Fruit fly (Drosophila melanogaster): ENCODE measurements around the gene CG15628.

Gene CG15628

DNA sequence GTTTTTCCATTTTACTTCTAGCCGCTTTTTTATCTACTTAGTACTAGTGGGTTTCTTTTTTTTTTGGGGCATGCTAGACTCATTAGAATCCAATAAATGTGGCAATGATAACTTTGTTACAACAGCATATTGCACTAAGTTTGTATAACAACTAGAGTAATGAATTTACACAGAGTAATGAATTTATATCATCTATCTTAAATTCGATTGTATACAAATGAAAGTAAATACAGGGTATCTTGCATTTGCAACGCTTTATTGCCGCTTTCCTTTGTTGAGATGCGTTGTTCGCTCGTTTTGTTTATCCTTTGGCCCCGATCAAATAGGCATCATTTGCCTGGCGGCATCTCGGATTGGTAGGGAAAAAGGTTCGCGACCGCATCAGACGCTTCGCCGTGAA, 33.2 kb downstream of the CG15628 start (continued):
- TF ChIP-seq CG12659 (GFP tag; optimal IDR thresholded peaks at IDR 0.05): no peak
- no peak for TF ChIP-seq CG4360 (GFP tag; IDR thresholded peaks at IDR 0.05)
- no peak for TF ChIP-seq Opbp (GFP tag; IDR thresholded peaks at IDR 0.05; ENCODE audit: partially characterized antibody)
- TF ChIP-seq CG31441 (GFP tag; IDR thresholded peaks at IDR 0.05): no peak
- no peak for TF ChIP-seq cwo (GFP tag; optimal IDR thresholded peaks at IDR 0.05)
- no peak for TF ChIP-seq Side (GFP tag; optimal IDR thresholded peaks at IDR 0.05)
- no peak for TF ChIP-seq trh (GFP tag; optimal IDR thresholded peaks at IDR 0.05)
- peak; percentile 13 for TF ChIP-seq phol (tag; optimal IDR thresholded peaks at IDR 0.05)
- TF ChIP-seq CG7357 (GFP tag; IDR thresholded peaks at IDR 0.05): no peak
- peak; percentile 41 for TF ChIP-seq sens (GFP tag)
- TF ChIP-seq H2.0 (GFP tag; IDR thresholded peaks at IDR 0.05): no peak
- peak; percentile 4 for TF ChIP-seq Fer1 (GFP tag; optimal IDR thresholded peaks at IDR 0.05)
- TF ChIP-seq CG11456 (GFP tag; IDR thresholded peaks at IDR 0.05): no peak
- no peak for TF ChIP-seq Awh (GFP tag; IDR thresholded peaks at IDR 0.05)
- TF ChIP-seq Dip3 (GFP tag; optimal IDR thresholded peaks at IDR 0.05): no peak
- TF ChIP-seq CG16863 (GFP tag; optimal IDR thresholded peaks at IDR 0.05): peak; percentile 5
- TF ChIP-seq CG8388 (GFP tag; optimal IDR thresholded peaks at IDR 0.05): no peak
- no peak for TF ChIP-seq CG6654 (GFP tag; optimal IDR thresholded peaks at IDR 0.05)
- peak; percentile 77 for TF ChIP-seq D19B (GFP tag; optimal IDR thresholded peaks at IDR 0.05)
- TF ChIP-seq Dbx (GFP tag; IDR thresholded peaks at IDR 0.05): no peak
- peak; percentile 1 for TF ChIP-seq dmrt11E (tag; optimal IDR thresholded peaks at IDR 0.05)
- TF ChIP-seq Sry-δ (GFP tag; optimal IDR thresholded peaks at IDR 0.05): no peak
- TF ChIP-seq CG13775 (GFP tag; optimal IDR thresholded peaks at IDR 0.05): no peak
- TF ChIP-seq btn (GFP tag; optimal IDR thresholded peaks at IDR 0.05): no peak
- no peak for TF ChIP-seq CG15479 (GFP tag; optimal IDR thresholded peaks at IDR 0.05)
- TF ChIP-seq Eip74EF (GFP tag; optimal IDR thresholded peaks at IDR 0.05): no peak
- no peak for TF ChIP-seq danr (GFP tag; IDR thresholded peaks at IDR 0.05)
- no peak for TF ChIP-seq CG8359 (GFP tag; optimal IDR thresholded peaks at IDR 0.05; ENCODE audit: borderline replicate concordance)
- peak; percentile 25 for TF ChIP-seq CG15269 (tag; optimal IDR thresholded peaks at IDR 0.05)
- TF ChIP-seq ind (GFP tag; optimal IDR thresholded peaks at IDR 0.05): no peak
- TF ChIP-seq CG9215 (GFP tag; IDR thresholded peaks at IDR 0.05): no peak
- no peak for TF ChIP-seq dmrt99B (tag; optimal IDR thresholded peaks at IDR 0.05)
- no peak for TF ChIP-seq Mes4 (GFP tag; optimal IDR thresholded peaks at IDR 0.05)
- no peak for TF ChIP-seq CG17186 (GFP tag; optimal IDR thresholded peaks at IDR 0.05)
- TF ChIP-seq CG6813 (GFP tag; optimal IDR thresholded peaks at IDR 0.05): no peak
- TF ChIP-seq tll (GFP tag; optimal IDR thresholded peaks at IDR 0.05): no peak
- no peak for TF ChIP-seq insv (GFP tag; optimal IDR thresholded peaks at IDR 0.05)
- no peak for TF ChIP-seq maf-S (GFP tag; optimal IDR thresholded peaks at IDR 0.05)
- no peak for TF ChIP-seq sug (tag; optimal IDR thresholded peaks at IDR 0.05)
- TF ChIP-seq HLH54F (GFP tag; optimal IDR thresholded peaks at IDR 0.05): no peak
- TF ChIP-seq CG10321 (GFP tag; IDR thresholded peaks at IDR 0.05): no peak
- TF ChIP-seq CG11085 (GFP tag; IDR thresholded peaks at IDR 0.05): no peak
- TF ChIP-seq CG17359 (tag; optimal IDR thresholded peaks at IDR 0.05): peak; percentile 10
- TF ChIP-seq dysf (GFP tag; IDR thresholded peaks at IDR 0.05): peak; percentile 40; the same call in 2 of the 3 replicates
- no peak for TF ChIP-seq E2f1 (GFP tag; IDR thresholded peaks at IDR 0.05)
- peak; percentile 40 for TF ChIP-seq lab (GFP tag; optimal IDR thresholded peaks at IDR 0.05)
- TF ChIP-seq Meics (GFP tag; optimal IDR thresholded peaks at IDR 0.05): no peak
- no peak for TF ChIP-seq Taf1 (GFP tag; IDR thresholded peaks at IDR 0.05)
- peak; percentile 5 for TF ChIP-seq grau (tag; optimal IDR thresholded peaks at IDR 0.05)
- TF ChIP-seq Usf (GFP tag; optimal IDR thresholded peaks at IDR 0.05): no peak
- no peak for TF ChIP-seq CG17328 (GFP tag; IDR thresholded peaks at IDR 0.05)
- peak; percentile 10 for TF ChIP-seq Myb (GFP tag; optimal IDR thresholded peaks at IDR 0.05)
